Fruit fly (Drosophila melanogaster) whole organism: Measurements from ENCODE around the gene CG14204.

Experiments
- CG8478 ChIP-seq: fragments of >200 bp; optimal IDR thresholded peaks from 2 replicates; lab custom pipeline; 2018; ENCODE audit warnings: inconsistent platforms
- Dll ChIP-seq: fragments of >200 bp; optimal IDR thresholded peaks from 2 replicates; lab custom pipeline; 2017
- EcR ChIP-seq, 2 experiments: fragments of >200 bp; optimal IDR thresholded peaks; 2 replicates each; lab custom pipeline; 2017; ENCODE audit warnings: missing biosample characterization in 2 of 2, missing genetic modification characterization in 2 of 2, missing genetic modification reagents in 2 of 2
- pan ChIP-seq: fragments of >200 bp; optimal IDR thresholded peaks from 2 replicates; lab custom pipeline; 2017
- psq ChIP-seq: fragments of >200 bp; optimal IDR thresholded peaks from 2 replicates; lab custom pipeline; 2017
- usp ChIP-seq: fragments of >200 bp; optimal IDR thresholded peaks from 2 replicates; lab custom pipeline; 2017; ENCODE audit warnings: missing biosample characterization, missing genetic modification characterization, mixed read lengths

The CG14204 gene

dm6 chrX:19579648-19580301, 3.6 kb upstream of the CG14204 start, which contains the start of gene Tao:
Tao (minus strand) TSS chrX:19579800.
- no peak for TF ChIP-seq CG8478 (lab: Kevin White, UChicago)
- TF ChIP-seq EcR (GFP tag; optimal IDR thresholded peaks at IDR 0.05; lab: Kevin White, UChicago): no peak
- no peak for TF ChIP-seq usp (GFP tag; lab: Kevin White, UChicago)
- TF ChIP-seq pan (lab: Kevin White, UChicago): no peak
- no peak for TF ChIP-seq Dll
- TF ChIP-seq psq: no peak

- TF ChIP-seq pan (lab: Kevin White, UChicago): no peak
- no peak for TF ChIP-seq Dll
- TF ChIP-seq CG8478 (lab: Kevin White, UChicago): no peak
- TF ChIP-seq usp (GFP tag; lab: Kevin White, UChicago): no peak
- TF ChIP-seq psq: no peak
- no peak for TF ChIP-seq EcR (GFP tag; optimal IDR thresholded peaks at IDR 0.05; lab: Kevin White, UChicago)
Measured at dm6 chrX:19581881-19582280, 1.5 kb upstream of the CG14204 start, which contains the start of gene CG14218. CG14218 (minus strand) TSS chrX:19581981.

DNA sequence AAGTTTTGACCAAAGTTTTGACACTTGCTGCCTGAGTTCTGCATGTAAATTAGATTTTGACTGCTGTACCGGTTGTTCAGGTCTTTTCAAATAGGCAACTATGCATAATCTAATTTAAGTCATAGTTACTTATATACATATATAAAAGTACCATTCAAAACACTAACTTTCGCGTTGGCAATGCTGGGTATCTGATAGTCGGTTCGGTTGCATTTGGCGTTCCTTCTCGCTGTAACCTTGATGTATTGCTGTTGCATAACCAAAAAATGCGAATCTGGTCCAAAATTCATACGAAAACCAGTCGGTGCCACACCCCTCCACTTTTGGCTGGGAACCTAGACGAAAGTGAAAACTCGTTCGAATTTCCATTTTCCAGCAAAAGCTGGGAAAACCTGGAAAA, 685 bp upstream of the CG14204 start:
- TF ChIP-seq Dll (no peak), CG8478 (lab: Kevin White, UChicago) (no peak)

- TF ChIP-seq usp (GFP tag; lab: Kevin White, UChicago) (no peak), Dll (no peak), EcR (GFP tag; optimal IDR thresholded peaks at IDR 0.05; lab: Kevin White, UChicago) (no peak), CG8478 (lab: Kevin White, UChicago) (no peak), psq (no peak), pan (lab: Kevin White, UChicago) (no peak)
Measured at dm6 chrX:19585142-19585541, 1.7 kb downstream of the CG14204 start.

- TF ChIP-seq usp (GFP tag; lab: Kevin White, UChicago) (no peak), Dll (no peak), EcR (GFP tag; optimal IDR thresholded peaks at IDR 0.05; lab: Kevin White, UChicago) (no peak), psq (no peak), CG8478 (lab: Kevin White, UChicago) (no peak), pan (lab: Kevin White, UChicago) (no peak)
Measured at dm6 chrX:19590070-19590469, 6.7 kb downstream of the CG14204 start, which contains the start of gene CG14219. CG14219 (minus strand) TSS chrX:19590170.

- no peak for TF ChIP-seq EcR (GFP tag; optimal IDR thresholded peaks at IDR 0.05; lab: Kevin White, UChicago)
- no peak for TF ChIP-seq usp (GFP tag; lab: Kevin White, UChicago)
- no peak for TF ChIP-seq pan (lab: Kevin White, UChicago)
- TF ChIP-seq Dll: no peak
- no peak for TF ChIP-seq psq
- TF ChIP-seq CG8478 (lab: Kevin White, UChicago): no peak
Measured at dm6 chrX:19590579-19590978, 7.2 kb downstream of the CG14204 start.

dm6 chrX:19592309-19592708, 8.9 kb downstream of the CG14204 start, which contains the start of gene CG14205:
CG14205 (plus strand) TSS chrX:19592609.
- no peak for TF ChIP-seq CG8478 (lab: Kevin White, UChicago)
- no peak for TF ChIP-seq Dll
- no peak for TF ChIP-seq usp (GFP tag; lab: Kevin White, UChicago)
- TF ChIP-seq EcR (GFP tag; optimal IDR thresholded peaks at IDR 0.05; lab: Kevin White, UChicago): no peak
- TF ChIP-seq psq: no peak
- TF ChIP-seq pan (lab: Kevin White, UChicago): no peak

DNA sequence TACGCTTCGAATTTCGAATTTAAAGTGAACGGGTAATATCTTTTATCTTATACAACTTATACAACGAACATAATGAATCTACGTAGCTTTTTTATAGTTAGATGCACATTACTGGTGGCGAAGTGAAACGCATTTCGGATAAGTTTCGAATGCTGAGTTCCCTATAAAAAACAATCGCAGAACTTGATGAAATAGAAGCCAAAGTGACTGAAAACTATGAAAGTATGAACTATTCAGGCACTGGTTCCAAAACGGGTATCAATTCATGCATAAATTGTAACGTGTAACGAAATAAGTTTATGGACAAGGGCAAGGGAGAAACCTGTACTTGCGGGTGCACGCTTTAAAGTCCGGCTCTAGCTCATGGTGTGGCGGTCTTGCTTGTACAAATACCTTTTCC, 12.4 kb downstream of the CG14204 start:
- TF ChIP-seq psq (no peak), Dll (no peak), pan (lab: Kevin White, UChicago) (no peak), usp (GFP tag; lab: Kevin White, UChicago) (no peak), EcR (GFP tag; optimal IDR thresholded peaks at IDR 0.05; lab: Kevin White, UChicago) (no peak), CG8478 (lab: Kevin White, UChicago) (no peak)

dm6 chrX:19597684-19598363, 14.4 kb downstream of the CG14204 start, which contains the start of gene RpS10b:
RpS10b (plus strand) TSS chrX:19598031.
- no peak for TF ChIP-seq usp (GFP tag; lab: Kevin White, UChicago)
- TF ChIP-seq EcR (GFP tag; optimal IDR thresholded peaks at IDR 0.05; lab: Kevin White, UChicago): no peak
- TF ChIP-seq CG8478 (lab: Kevin White, UChicago): no peak
- TF ChIP-seq pan (lab: Kevin White, UChicago): no peak
- TF ChIP-seq psq: no peak
- TF ChIP-seq Dll: no peak

- no peak for TF ChIP-seq usp (GFP tag; lab: Kevin White, UChicago)
- TF ChIP-seq CG8478 (lab: Kevin White, UChicago): no peak
- TF ChIP-seq psq: no peak
- no peak for TF ChIP-seq pan (lab: Kevin White, UChicago)
- no peak for TF ChIP-seq EcR (GFP tag; optimal IDR thresholded peaks at IDR 0.05; lab: Kevin White, UChicago)
- no peak for TF ChIP-seq Dll
Measured at dm6 chrX:19598503-19598902, 15.1 kb downstream of the CG14204 start.

- TF ChIP-seq psq (no peak), usp (GFP tag; lab: Kevin White, UChicago) (no peak), Dll (no peak)
Measured at dm6 chrX:19601644-19602043, 18.2 kb downstream of the CG14204 start, which contains the start of gene CG14220. CG14220 (minus strand) TSS chrX:19601851.

DNA sequence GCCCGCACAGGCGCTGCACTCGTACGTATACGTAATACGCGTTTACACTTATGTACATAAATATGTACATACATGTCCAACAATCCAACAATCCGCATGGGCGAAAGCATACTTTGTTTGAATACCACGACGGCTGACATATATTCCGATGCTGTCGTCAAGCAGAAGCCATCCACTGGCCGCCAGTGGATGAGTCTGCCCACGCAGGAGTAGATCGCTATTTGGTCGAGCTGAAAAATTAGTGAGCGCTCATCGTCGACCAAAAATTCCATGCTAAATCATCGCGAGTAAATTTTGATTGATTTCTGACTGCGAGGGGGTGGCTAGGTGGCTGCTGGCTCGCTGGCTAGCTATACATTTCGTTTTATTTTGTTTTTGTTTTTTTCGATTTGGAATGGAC, 19.1 kb downstream of the CG14204 start:
- no peak for TF ChIP-seq Dll
- TF ChIP-seq pan (lab: Kevin White, UChicago): no peak
- TF ChIP-seq psq: no peak
- TF ChIP-seq EcR (GFP tag; optimal IDR thresholded peaks at IDR 0.05; lab: Kevin White, UChicago): no peak
- TF ChIP-seq CG8478 (lab: Kevin White, UChicago): no peak
- no peak for TF ChIP-seq usp (GFP tag; lab: Kevin White, UChicago)
